Worm (Caenorhabditis elegans) whole organism, L2 larva: ENCODE measurements around the gene Y56A3A.31.

Experiments used
- ama-1 ChIP-seq: fragments of 150-350 bp; optimal IDR thresholded peaks from 2 replicates; lab custom pipeline; 2018; ENCODE audit warnings: inconsistent platforms
- lin-39 ChIP-seq: fragments of 150-350 bp; optimal IDR thresholded peaks from 2 replicates; lab custom pipeline; 2014; ENCODE audit warnings: missing biosample characterization, missing genetic modification reagents, missing genetic modification characterization
- lsy-2 ChIP-seq, 2 experiments: fragments of 150-350 bp in 1 of 2; sonication (generic microtip) in 1 of 2; optimal IDR thresholded peaks; 2 replicates each; lab custom pipeline; 2014 to 2017; ENCODE audit warnings: missing biosample characterization in 2 of 2, missing genetic modification characterization in 2 of 2
- nhr-12 ChIP-seq: fragments of 150-350 bp; optimal IDR thresholded peaks from 2 replicates; lab custom pipeline; 2014; ENCODE audit warnings: missing biosample characterization, missing genetic modification characterization
- nhr-6 ChIP-seq: fragments of 150-350 bp; optimal IDR thresholded peaks from 2 replicates; lab custom pipeline; 2014; ENCODE audit warnings: missing biosample characterization, missing genetic modification characterization
- unc-39 ChIP-seq: fragments of 150-350 bp; optimal IDR thresholded peaks from 2 replicates; lab custom pipeline; 2014; ENCODE audit warnings: missing biosample characterization, missing genetic modification characterization
- ztf-4 ChIP-seq: fragments of 150-350 bp; optimal IDR thresholded peaks from 2 replicates; lab custom pipeline; 2014; ENCODE audit warnings: missing biosample characterization, missing genetic modification characterization

ce11 chrIII:12013054-12013453 lies 38.8 kb downstream of the Y56A3A.31 start:
- TF ChIP-seq unc-39 (tag; lab: Kevin White, UChicago) (no peak), ztf-4 (tag; lab: Kevin White, UChicago) (no peak), lin-39 (tag; lab: Kevin White, UChicago) (no peak), lsy-2 (tag; optimal IDR thresholded peaks at IDR 0.05; lab: Kevin White, UChicago) (no peak), nhr-12 (tag; lab: Kevin White, UChicago) (no peak), ama-1 (lab: Kevin White, UChicago) (no peak), nhr-6 (tag; lab: Kevin White, UChicago) (no peak)
